Worm (Caenorhabditis elegans) whole organism, L2 larva: Measurements from ENCODE around the gene scl-26.

Source experiments
- C34F6.9 ChIP-seq: fragments of 150-350 bp; optimal IDR thresholded peaks from 2 replicates; lab custom pipeline; 2014; ENCODE audit warnings: missing biosample characterization, missing genetic modification characterization
- F13H6.1 ChIP-seq: sonication (generic microtip); optimal IDR thresholded peaks from 2 replicates; lab custom pipeline; 2016; ENCODE audit warnings: missing genetic modification characterization, missing compliant biosample characterization
- R02D3.7 ChIP-seq: fragments of 150-350 bp; optimal IDR thresholded peaks from 2 replicates; lab custom pipeline; 2014; ENCODE audit warnings: missing biosample characterization, missing genetic modification characterization
- ZK546.5 ChIP-seq: sonication (generic microtip); optimal IDR thresholded peaks from 2 replicates; lab custom pipeline; 2017; ENCODE audit warnings: missing biosample characterization, missing genetic modification characterization
- aly-2 ChIP-seq: fragments of 150-350 bp; optimal IDR thresholded peaks from 2 replicates; lab custom pipeline; 2014; ENCODE audit warnings: missing biosample characterization, missing genetic modification characterization
- ama-1 ChIP-seq: fragments of 150-350 bp; optimal IDR thresholded peaks from 2 replicates; lab custom pipeline; 2018; ENCODE audit warnings: inconsistent platforms
- blmp-1 ChIP-seq: sonication (generic microtip); optimal IDR thresholded peaks from 2 replicates; lab custom pipeline; 2017; ENCODE audit warnings: missing genetic modification characterization, mild to moderate bottlenecking, missing compliant biosample characterization, antibody characterized with exemption, moderate library complexity; ENCODE audit not compliant: insufficient read depth
- ceh-82 ChIP-seq: fragments of 150-350 bp; optimal IDR thresholded peaks from 2 replicates; lab custom pipeline; 2014; ENCODE audit warnings: missing biosample characterization, missing genetic modification characterization
- crh-2 ChIP-seq: sonication (generic microtip); optimal IDR thresholded peaks from 2 replicates; lab custom pipeline; 2017; ENCODE audit warnings: missing biosample characterization, missing genetic modification characterization
- dmd-4 ChIP-seq: sonication (generic microtip); optimal IDR thresholded peaks from 2 replicates; lab custom pipeline; 2017; ENCODE audit warnings: missing biosample characterization, missing genetic modification characterization
- elt-1 ChIP-seq: fragments of 150-350 bp; optimal IDR thresholded peaks from 2 replicates; lab custom pipeline; 2014; ENCODE audit warnings: missing biosample characterization, missing genetic modification characterization
- elt-3 ChIP-seq: sonication (generic microtip); optimal IDR thresholded peaks from 2 replicates; lab custom pipeline; 2017; ENCODE audit warnings: missing biosample characterization, missing genetic modification characterization
- fos-1 ChIP-seq: fragments of 150-350 bp; optimal IDR thresholded peaks from 2 replicates; lab custom pipeline; 2014; ENCODE audit warnings: missing biosample characterization, missing genetic modification characterization
- gmeb-1 ChIP-seq: fragments of 150-350 bp; optimal IDR thresholded peaks from 2 replicates; lab custom pipeline; 2014; ENCODE audit warnings: missing biosample characterization, missing genetic modification characterization
- lin-13 ChIP-seq: fragments of 150-350 bp; optimal IDR thresholded peaks from 2 replicates; lab custom pipeline; 2014; ENCODE audit warnings: missing biosample characterization, missing genetic modification reagents, missing genetic modification characterization
- lin-39 ChIP-seq: fragments of 150-350 bp; optimal IDR thresholded peaks from 2 replicates; lab custom pipeline; 2014; ENCODE audit warnings: missing biosample characterization, missing genetic modification reagents, missing genetic modification characterization
- lsy-2 ChIP-seq, 2 experiments: fragments of 150-350 bp in 1 of 2; sonication (generic microtip) in 1 of 2; optimal IDR thresholded peaks; 2 replicates each; lab custom pipeline; 2014 to 2017; ENCODE audit warnings: missing biosample characterization in 2 of 2, missing genetic modification characterization in 2 of 2
- mab-5 ChIP-seq: fragments of 150-350 bp; optimal IDR thresholded peaks from 2 replicates; lab custom pipeline; 2014; ENCODE audit warnings: missing biosample characterization, missing genetic modification characterization
- mbf-1 ChIP-seq: sonication (generic microtip); optimal IDR thresholded peaks from 2 replicates; lab custom pipeline; 2017; ENCODE audit warnings: missing biosample characterization, missing genetic modification characterization
- mdl-1 ChIP-seq, 2 experiments: fragments of 150-350 bp in 1 of 2; sonication (generic microtip) in 1 of 2; optimal IDR thresholded peaks; 2 replicates each; lab custom pipeline; 2017; ENCODE audit warnings: missing biosample characterization in 2 of 2, missing genetic modification characterization in 2 of 2
- nhr-10 ChIP-seq: sonication (generic microtip); optimal IDR thresholded peaks from 2 replicates; lab custom pipeline; 2017; ENCODE audit warnings: missing biosample characterization, missing genetic modification characterization
- nhr-129 ChIP-seq: fragments of 150-350 bp; optimal IDR thresholded peaks from 2 replicates; lab custom pipeline; 2014; ENCODE audit warnings: missing biosample characterization, missing genetic modification characterization
- nhr-21 ChIP-seq: fragments of 150-350 bp; optimal IDR thresholded peaks from 2 replicates; lab custom pipeline; 2014; ENCODE audit warnings: missing biosample characterization, missing genetic modification characterization
- nhr-23 ChIP-seq: fragments of 150-350 bp; optimal IDR thresholded peaks from 2 replicates; lab custom pipeline; 2014; ENCODE audit warnings: missing biosample characterization, missing genetic modification reagents, missing genetic modification characterization
- nhr-237 ChIP-seq: fragments of 150-350 bp; optimal IDR thresholded peaks from 2 replicates; lab custom pipeline; 2014; ENCODE audit warnings: missing biosample characterization, missing genetic modification characterization
- nhr-25 ChIP-seq: fragments of 150-350 bp; sonication (generic microtip); optimal IDR thresholded peaks from 3 replicates; lab custom pipeline; 2014; ENCODE audit warnings: missing biosample characterization, missing genetic modification characterization
- nhr-6 ChIP-seq: fragments of 150-350 bp; optimal IDR thresholded peaks from 2 replicates; lab custom pipeline; 2014; ENCODE audit warnings: missing biosample characterization, missing genetic modification characterization
- peb-1 ChIP-seq: fragments of 150-350 bp; optimal IDR thresholded peaks from 2 replicates; lab custom pipeline; 2014; ENCODE audit warnings: missing biosample characterization, missing genetic modification characterization
- sem-4 ChIP-seq: fragments of 150-350 bp; optimal IDR thresholded peaks from 2 replicates; lab custom pipeline; 2014; ENCODE audit warnings: missing biosample characterization, missing genetic modification reagents, missing genetic modification characterization
- skn-1 ChIP-seq: sonication (generic microtip); optimal IDR thresholded peaks from 2 replicates; lab custom pipeline; 2017; ENCODE audit warnings: missing biosample characterization, missing genetic modification characterization
- sma-3 ChIP-seq: sonication (generic microtip); optimal IDR thresholded peaks from 2 replicates; lab custom pipeline; 2016; ENCODE audit warnings: missing genetic modification reagents, missing genetic modification characterization, missing compliant biosample characterization
- sma-9 ChIP-seq, 2 experiments: fragments of 150-350 bp in 1 of 2; sonication (generic microtip) in 1 of 2; optimal IDR thresholded peaks; 2 replicates each; lab custom pipeline; 2014 to 2016; ENCODE audit warnings: missing genetic modification characterization in 2 of 2, mild to moderate bottlenecking in 1 of 2, missing biosample characterization in 1 of 2, missing compliant biosample characterization in 1 of 2, missing genetic modification reagents in 1 of 2, moderate library complexity in 1 of 2
- snpc-4 ChIP-seq: fragments of 150-350 bp; optimal IDR thresholded peaks from 2 replicates; lab custom pipeline; 2014; ENCODE audit warnings: missing biosample characterization, missing genetic modification characterization
- unc-39 ChIP-seq: fragments of 150-350 bp; optimal IDR thresholded peaks from 2 replicates; lab custom pipeline; 2014; ENCODE audit warnings: missing biosample characterization, missing genetic modification characterization
- unc-55 ChIP-seq: fragments of 150-350 bp; sonication (generic microtip); optimal IDR thresholded peaks from 3 replicates; lab custom pipeline; 2014; ENCODE audit warnings: missing biosample characterization, missing genetic modification reagents, missing genetic modification characterization
- zag-1 ChIP-seq: fragments of 150-350 bp; optimal IDR thresholded peaks from 2 replicates; lab custom pipeline; 2014; ENCODE audit warnings: missing biosample characterization, missing genetic modification characterization
- ztf-1 ChIP-seq: fragments of 200-800 bp; sonication (Bioruptor generic); conservative IDR thresholded peaks from 2 replicates; pipeline ENCODE4 v1.3.6; 2022; ENCODE audit warnings: missing genetic modification characterization, missing compliant biosample characterization
- ztf-11 ChIP-seq: sonication (generic microtip); optimal IDR thresholded peaks from 2 replicates; lab custom pipeline; 2017; ENCODE audit warnings: missing biosample characterization, missing genetic modification characterization

scl-26 gene

ce11 chrV:7600149-7600548, 1.2 kb downstream of the scl-26 start, which contains the start of gene C50E3.9:
Gene C50E3.9 (minus strand): TSS chrV:7600249.
- no peak for TF ChIP-seq ztf-11 (tag; lab: Kevin White, UChicago)
- no peak for TF ChIP-seq blmp-1 (tag; lab: Kevin White, UChicago)
- TF ChIP-seq sma-9 (GFP tag; optimal IDR thresholded peaks at IDR 0.05; lab: Kevin White, UChicago), result no peak
- no peak for TF ChIP-seq sma-9 (tag; optimal IDR thresholded peaks at IDR 0.05; lab: Kevin White, UChicago)
- TF ChIP-seq nhr-23, result no peak
- no peak for TF ChIP-seq unc-39 (tag; lab: Kevin White, UChicago)
- no peak for TF ChIP-seq mbf-1 (tag; lab: Kevin White, UChicago)
- TF ChIP-seq aly-2, result no peak
- TF ChIP-seq ama-1, result no peak
- TF ChIP-seq nhr-237 (tag; lab: Kevin White, UChicago), result no peak
- TF ChIP-seq nhr-6 (tag; lab: Kevin White, UChicago), result no peak

DNA sequence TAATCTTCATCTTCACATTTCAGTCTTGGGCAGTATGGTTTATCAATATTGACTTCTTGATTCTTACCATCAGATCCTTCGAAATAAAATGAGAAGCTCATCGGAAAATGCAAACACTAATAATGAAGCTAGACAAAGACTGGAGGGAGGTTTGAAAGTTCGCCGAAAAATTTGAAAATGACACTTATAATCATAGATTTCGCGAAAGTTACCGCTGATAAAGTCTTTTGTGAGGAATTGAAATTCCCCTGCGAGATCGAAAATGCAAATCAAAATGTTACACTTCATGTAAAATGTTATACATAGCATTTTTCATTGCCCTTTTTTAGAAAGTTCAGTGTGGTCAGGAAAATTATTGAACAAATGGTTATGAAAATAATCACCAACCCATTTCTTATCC, 3.1 kb downstream of the scl-26 start, which contains the start of gene C50E3.7:
Gene C50E3.7, minus strand, starts transcription at position 101 of the 400 bp plus-strand sequence.
- no peak for TF ChIP-seq R02D3.7 (tag; lab: Kevin White, UChicago)
- TF ChIP-seq sem-4, result no peak
- TF ChIP-seq nhr-129 (tag; lab: Kevin White, UChicago), result no peak
- no peak for TF ChIP-seq ceh-82 (tag; lab: Kevin White, UChicago)
- no peak for TF ChIP-seq nhr-25
- TF ChIP-seq skn-1 (tag; lab: Kevin White, UChicago), result no peak
- TF ChIP-seq nhr-10 (tag; lab: Kevin White, UChicago), result no peak
- no peak for TF ChIP-seq dmd-4
- TF ChIP-seq mdl-1 (tag; optimal IDR thresholded peaks at IDR 0.05; lab: Kevin White, UChicago), result no peak
- no peak for TF ChIP-seq unc-39 (tag; lab: Kevin White, UChicago)
- TF ChIP-seq snpc-4 (tag; lab: Kevin White, UChicago), result no peak
- no peak for TF ChIP-seq ztf-1 (GFP tag; lab: Robert Waterston, UW)
- TF ChIP-seq sma-9 (GFP tag; optimal IDR thresholded peaks at IDR 0.05; lab: Kevin White, UChicago), result no peak
- TF ChIP-seq sma-9 (tag; optimal IDR thresholded peaks at IDR 0.05; lab: Kevin White, UChicago), result no peak
- TF ChIP-seq sma-3 (GFP tag; lab: Kevin White, UChicago), result no peak
- TF ChIP-seq fos-1 (tag; lab: Kevin White, UChicago), result no peak
- TF ChIP-seq nhr-21 (tag; lab: Kevin White, UChicago), result no peak

DNA sequence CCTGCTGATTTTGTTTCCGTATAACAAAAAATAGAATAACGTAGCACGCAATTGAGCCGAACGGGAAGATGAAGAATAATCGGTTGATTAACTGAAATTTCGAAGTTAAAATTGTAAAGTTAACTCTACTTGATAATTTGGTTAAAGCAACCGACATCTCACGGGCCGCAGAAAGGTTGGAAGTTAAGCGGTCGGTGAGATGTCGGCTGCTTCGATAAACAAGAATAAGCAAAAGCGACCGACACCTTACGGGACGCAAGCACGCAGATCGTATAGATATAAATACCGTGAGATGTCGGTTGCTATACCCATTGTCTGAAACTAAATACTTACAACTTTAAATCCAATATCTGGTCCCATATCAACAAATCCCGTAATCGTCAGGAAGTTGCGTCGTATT, 6.2 kb downstream of the scl-26 start:
- peak; percentile 24 for TF ChIP-seq snpc-4 (tag; lab: Kevin White, UChicago)
- TF ChIP-seq ZK546.5 (tag; lab: Kevin White, UChicago), result no peak

- TF ChIP-seq mdl-1 (tag; optimal IDR thresholded peaks at IDR 0.05; lab: Kevin White, UChicago), result no peak
- TF ChIP-seq, all 48 proteins: peak for 0
Measured at ce11 chrV:7590454-7590853, 10.9 kb downstream of the scl-26 start, which contains the start of gene C50E3.6. Gene C50E3.6 (minus strand): TSS chrV:7590554.

- TF ChIP-seq unc-55 (peak; percentile 81), ceh-82 (tag; lab: Kevin White, UChicago) (no peak), peb-1 (tag; lab: Kevin White, UChicago) (no peak), zag-1 (tag; lab: Kevin White, UChicago) (no peak), nhr-25 (no peak), lin-39 (tag; lab: Kevin White, UChicago) (no peak), snpc-4 (tag; lab: Kevin White, UChicago) (peak; percentile 30), lsy-2 (tag; optimal IDR thresholded peaks at IDR 0.05; lab: Kevin White, UChicago) (peak; percentile 26 to 82), C34F6.9 (tag; lab: Kevin White, UChicago) (peak; percentile 82), nhr-21 (tag; lab: Kevin White, UChicago) (no peak), gmeb-1 (tag; lab: Kevin White, UChicago) (peak; percentile 74), elt-3 (tag; lab: Kevin White, UChicago) (no peak), sma-3 (GFP tag; lab: Kevin White, UChicago) (peak; percentile 60), nhr-129 (tag; lab: Kevin White, UChicago) (no peak), ZK546.5 (tag; lab: Kevin White, UChicago) (no peak), lin-13 (no peak), F13H6.1 (tag; lab: Kevin White, UChicago) (peak; percentile 35), fos-1 (tag; lab: Kevin White, UChicago) (peak; percentile 13), skn-1 (tag; lab: Kevin White, UChicago) (no peak), dmd-4 (no peak), unc-39 (tag; lab: Kevin White, UChicago) (no peak), ztf-1 (GFP tag; lab: Robert Waterston, UW) (no peak), sem-4 (peak; percentile 63), mab-5 (tag; lab: Kevin White, UChicago) (no peak), nhr-6 (tag; lab: Kevin White, UChicago) (peak; percentile 31), elt-1 (tag; lab: Kevin White, UChicago) (no peak), crh-2 (tag; lab: Kevin White, UChicago) (peak; percentile 64), sma-9 (GFP tag; optimal IDR thresholded peaks at IDR 0.05; lab: Kevin White, UChicago) (peak; percentile 57), sma-9 (tag; optimal IDR thresholded peaks at IDR 0.05; lab: Kevin White, UChicago) (no peak), blmp-1 (tag; lab: Kevin White, UChicago) (no peak)
Measured at ce11 chrV:7587637-7588036, 13.7 kb downstream of the scl-26 start, which contains the start of the genes F19F10.11 and C50E3.5. Gene F19F10.11 (minus strand): TSS chrV:7587704. Gene C50E3.5 (plus strand): TSS chrV:7587996.
